Worm (Caenorhabditis elegans) whole organism, early embryonic: Measurements from ENCODE around the gene txdc-12.2.

ENCODE experiments used
- B0310.2 ChIP-seq: sonication (generic microtip); optimal IDR thresholded peaks from 2 replicates; lab custom pipeline; 2016; ENCODE audit warnings: mild to moderate bottlenecking, missing genetic modification characterization, missing compliant biosample characterization
- F13C5.2 ChIP-seq: sonication (generic microtip); optimal IDR thresholded peaks from 2 replicates; lab custom pipeline; 2017; ENCODE audit warnings: mild to moderate bottlenecking, missing genetic modification characterization, inconsistent platforms, missing compliant biosample characterization
- aly-1 ChIP-seq: sonication (generic microtip); optimal IDR thresholded peaks from 2 replicates; lab custom pipeline; 2016; ENCODE audit warnings: missing genetic modification characterization, missing compliant biosample characterization
- ama-1 ChIP-seq: fragments of 150-350 bp; optimal IDR thresholded peaks from 2 replicates; lab custom pipeline; 2014
- ceh-13 ChIP-seq: fragments of 200-800 bp; sonication (Bioruptor generic); optimal IDR thresholded peaks from 2 replicates; lab custom pipeline; 2018; ENCODE audit warnings: mild to moderate bottlenecking, missing genetic modification characterization, missing compliant biosample characterization
- ceh-36 ChIP-seq: sonication (generic microtip); optimal IDR thresholded peaks from 2 replicates; lab custom pipeline; 2016; ENCODE audit warnings: missing genetic modification characterization, inconsistent platforms, missing compliant biosample characterization
- ets-7 ChIP-seq: sonication (generic microtip); optimal IDR thresholded peaks from 2 replicates; lab custom pipeline; 2016; ENCODE audit warnings: missing genotype, missing genetic modification characterization, missing compliant biosample characterization
- flt-1 ChIP-seq: fragments of 200-800 bp; sonication (Bioruptor generic); IDR thresholded peaks from 2 replicates; pipeline ENCODE4 v1.3.6; 2022; ENCODE audit warnings: missing genetic modification characterization, missing compliant biosample characterization
- hmbx-1 ChIP-seq: sonication (generic microtip); optimal IDR thresholded peaks from 2 replicates; lab custom pipeline; 2016; ENCODE audit warnings: mild to moderate bottlenecking, missing genetic modification characterization, missing compliant biosample characterization
- hmg-4 ChIP-seq: fragments of 200-800 bp; sonication (Bioruptor generic); optimal IDR thresholded peaks from 2 replicates; lab custom pipeline; 2018; ENCODE audit warnings: mild to moderate bottlenecking, missing genetic modification characterization, missing compliant biosample characterization
- hnd-1 ChIP-seq: sonication (generic microtip); optimal IDR thresholded peaks from 2 replicates; lab custom pipeline; 2016; ENCODE audit warnings: missing genetic modification characterization, missing compliant biosample characterization
- pes-1 ChIP-seq: fragments of 200-800 bp; sonication (Bioruptor generic); IDR thresholded peaks from 2 replicates; pipeline ENCODE4 v1.3.6; 2022; ENCODE audit warnings: missing genetic modification reagents, missing genetic modification characterization, missing compliant biosample characterization
- scrt-1 ChIP-seq: fragments of 200-800 bp; sonication (Bioruptor generic); IDR thresholded peaks from 2 replicates; pipeline ENCODE4 v1.3.6; 2022; ENCODE audit warnings: missing genetic modification characterization, missing compliant biosample characterization
- sea-1 ChIP-seq: fragments of 200-800 bp; sonication (Bioruptor generic); conservative IDR thresholded peaks from 2 replicates; pipeline ENCODE4 v1.3.6; 2022; ENCODE audit warnings: missing genetic modification characterization, missing compliant biosample characterization
- tbx-11 ChIP-seq: fragments of 200-800 bp; sonication (Bioruptor generic); IDR thresholded peaks from 2 replicates; pipeline ENCODE4 v1.3.6; 2022; ENCODE audit warnings: missing genetic modification characterization, missing compliant biosample characterization
- tbx-37 ChIP-seq: fragments of 200-800 bp; sonication (Bioruptor generic); conservative IDR thresholded peaks from 2 replicates; pipeline ENCODE4 v1.3.6; 2022; ENCODE audit warnings: missing genetic modification reagents, missing genetic modification characterization, missing compliant biosample characterization
- tra-4 ChIP-seq: sonication (generic microtip); optimal IDR thresholded peaks from 2 replicates; lab custom pipeline; 2017; ENCODE audit warnings: missing genetic modification characterization, missing compliant biosample characterization

Gene txdc-12.2

ce11 chrX:2050212-2050611, 24.0 kb upstream of the txdc-12.2 start:
- TF ChIP-seq pes-1 (GFP tag; lab: Robert Waterston, UW) (no peak), hmg-4 (GFP tag; lab: Kevin White, UChicago) (no peak)

- no peak for TF ChIP-seq sea-1
- no peak for TF ChIP-seq tbx-37 (GFP tag; lab: Robert Waterston, UW)
- TF ChIP-seq F13C5.2 (tag; lab: Kevin White, UChicago), result no peak
- TF ChIP-seq ama-1, result no peak
- TF ChIP-seq hnd-1 (tag; lab: Kevin White, UChicago), result no peak
- TF ChIP-seq ceh-36 (tag; lab: Kevin White, UChicago), result no peak
- TF ChIP-seq ets-7 (tag; lab: Kevin White, UChicago), result no peak
- TF ChIP-seq pes-1 (GFP tag; lab: Robert Waterston, UW), result no peak
- no peak for TF ChIP-seq ceh-13 (GFP tag; lab: Kevin White, UChicago)
- no peak for TF ChIP-seq hmg-4 (GFP tag; lab: Kevin White, UChicago)
- TF ChIP-seq tbx-11 (GFP tag; lab: Robert Waterston, UW), result no peak
- TF ChIP-seq B0310.2 (tag; lab: Kevin White, UChicago), result no peak
- TF ChIP-seq scrt-1, result no peak
- no peak for TF ChIP-seq hmbx-1 (tag; lab: Kevin White, UChicago)
- TF ChIP-seq tra-4 (tag; lab: Kevin White, UChicago), result no peak
- no peak for TF ChIP-seq flt-1
- TF ChIP-seq aly-1 (tag; lab: Kevin White, UChicago), result no peak
Observed at ce11 chrX:2051602-2052001, 22.6 kb upstream of the txdc-12.2 start, which contains the start of gene Y102A11A.1. TSS of gene Y102A11A.1 (plus strand) at chrX:2051824.

- TF ChIP-seq tbx-37 (GFP tag; lab: Robert Waterston, UW), result 0 out of 2 replicates have a peak, but pooled peaks have one; percentile 3
Observed at ce11 chrX:2056875-2057274, 17.4 kb upstream of the txdc-12.2 start.

DNA sequence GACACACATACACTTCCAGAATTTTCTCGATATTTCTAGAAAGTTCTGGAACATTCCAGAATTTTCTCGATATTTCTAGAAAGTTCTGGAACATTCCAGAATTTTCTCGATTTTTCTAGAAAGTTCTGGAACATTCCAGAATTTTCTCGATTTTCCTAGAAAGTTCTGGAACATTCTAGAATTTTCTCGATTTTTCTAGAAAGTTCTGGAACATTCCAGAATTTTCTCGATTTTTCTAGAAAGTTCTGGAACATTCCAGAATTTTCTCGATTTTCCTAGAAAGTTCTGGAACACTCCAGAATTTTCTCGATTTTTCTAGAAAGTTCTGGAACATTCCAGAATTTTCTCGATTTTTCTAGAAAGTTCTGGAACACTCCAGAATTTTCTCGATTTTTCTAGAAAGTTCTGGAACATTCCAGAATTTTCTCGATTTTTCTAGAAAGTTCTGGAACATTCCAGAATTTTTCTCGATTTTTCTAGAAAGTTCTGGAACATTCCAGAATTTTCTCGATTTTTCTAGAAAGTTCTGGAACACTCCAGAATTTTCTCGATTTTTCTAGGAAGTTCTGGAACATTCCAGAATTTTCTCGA, 16.3 kb upstream of the txdc-12.2 start:
- TF ChIP-seq flt-1 (peak; percentile 84; the same call in 1 of the 2 replicates), tbx-11 (GFP tag; lab: Robert Waterston, UW) (peak; percentile 62; the same call in 1 of the 2 replicates), scrt-1 (0 out of 2 replicates have a peak, but pooled peaks have one; percentile 48), sea-1 (peak; percentile 81), pes-1 (GFP tag; lab: Robert Waterston, UW) (peak; percentile 89), tbx-37 (GFP tag; lab: Robert Waterston, UW) (peak; percentile 25; the same call in 1 of the 2 replicates)

ce11 chrX:2058498-2059349, 15.5 kb upstream of the txdc-12.2 start:
- TF ChIP-seq sea-1, result 0 out of 2 replicates have a peak, but pooled peaks have one; percentile 17

DNA sequence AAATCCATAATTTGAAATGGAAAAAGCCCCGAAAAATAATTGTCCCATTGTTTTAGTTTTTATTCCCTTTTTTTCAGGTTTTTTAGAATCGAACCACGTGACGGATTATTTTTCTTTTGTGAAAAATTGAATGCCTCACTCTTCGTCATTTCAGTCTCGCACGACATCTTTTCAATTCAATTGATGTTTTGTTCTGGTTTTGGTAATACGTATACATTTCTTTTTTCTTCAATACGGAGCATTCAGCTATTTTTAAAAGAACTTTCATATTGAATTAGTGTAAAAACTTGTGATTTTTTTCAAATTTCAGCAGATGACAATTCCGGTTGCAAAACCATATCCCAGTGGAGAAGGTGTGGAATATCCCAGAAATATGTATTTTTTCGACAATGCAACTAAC, 9.5 kb upstream of the txdc-12.2 start, which contains the start of gene F49H12.7:
TSS of gene F49H12.7 (plus strand) at position 301 of the 400 bp plus-strand sequence.
- TF ChIP-seq hnd-1 (tag; lab: Kevin White, UChicago), result no peak
- TF ChIP-seq ceh-13 (GFP tag; lab: Kevin White, UChicago), result no peak
- TF ChIP-seq B0310.2 (tag; lab: Kevin White, UChicago), result no peak
- no peak for TF ChIP-seq flt-1
- no peak for TF ChIP-seq pes-1 (GFP tag; lab: Robert Waterston, UW)
- no peak for TF ChIP-seq aly-1 (tag; lab: Kevin White, UChicago)
- no peak for TF ChIP-seq tra-4 (tag; lab: Kevin White, UChicago)
- TF ChIP-seq ama-1, result no peak
- TF ChIP-seq F13C5.2 (tag; lab: Kevin White, UChicago), result no peak
- no peak for TF ChIP-seq hmbx-1 (tag; lab: Kevin White, UChicago)
- no peak for TF ChIP-seq tbx-37 (GFP tag; lab: Robert Waterston, UW)
- no peak for TF ChIP-seq scrt-1
- TF ChIP-seq hmg-4 (GFP tag; lab: Kevin White, UChicago), result no peak

- TF ChIP-seq tbx-11 (GFP tag; lab: Robert Waterston, UW) (no peak), hmbx-1 (tag; lab: Kevin White, UChicago) (no peak), ceh-36 (tag; lab: Kevin White, UChicago) (no peak), ama-1 (no peak), B0310.2 (tag; lab: Kevin White, UChicago) (no peak), aly-1 (tag; lab: Kevin White, UChicago) (no peak), scrt-1 (no peak), tra-4 (tag; lab: Kevin White, UChicago) (no peak), hmg-4 (GFP tag; lab: Kevin White, UChicago) (no peak), pes-1 (GFP tag; lab: Robert Waterston, UW) (no peak), ceh-13 (GFP tag; lab: Kevin White, UChicago) (no peak), flt-1 (no peak), tbx-37 (GFP tag; lab: Robert Waterston, UW) (no peak), F13C5.2 (tag; lab: Kevin White, UChicago) (no peak), ets-7 (tag; lab: Kevin White, UChicago) (no peak), sea-1 (no peak), hnd-1 (tag; lab: Kevin White, UChicago) (no peak)
Observed at ce11 chrX:2068294-2068693, 6.0 kb upstream of the txdc-12.2 start.
